Worm (Caenorhabditis elegans): ENCODE measurements around the gene pals-28.
A peak's percentile ranks its signal among the peaks of the same experiment; 100 is the strongest.
"Not testable (repeated sequence)": the region's sequence is repeated elsewhere in the genome, so short reads cannot be mapped to it uniquely, and the experiment has no call there.

DNA sequence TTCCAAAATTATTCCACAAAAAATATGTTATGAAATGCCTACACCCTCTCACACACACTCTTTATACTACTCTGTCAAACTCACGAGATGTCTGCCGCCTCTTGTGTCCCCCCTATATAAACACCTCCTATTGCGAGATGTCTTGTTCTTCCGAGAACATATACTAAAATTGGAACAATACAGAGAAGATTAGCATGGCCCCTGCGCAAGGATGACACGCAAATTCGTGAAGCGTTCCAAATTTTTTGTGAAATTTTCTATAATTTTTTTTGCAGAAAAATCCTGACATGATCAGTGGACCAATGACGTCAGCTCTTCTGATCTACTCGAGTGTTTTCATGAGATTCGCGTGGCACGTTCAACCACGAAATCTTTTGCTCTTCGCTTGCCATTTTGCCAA lies 29.5 kb downstream of the pals-28 start:
- peak in 1 of 3 experiments; percentile 52 for TF ChIP-seq lin-35 (GFP tag; optimal IDR thresholded peaks at IDR 0.05)
- TF ChIP-seq F33H1.4 (GFP tag; IDR thresholded peaks at IDR 0.05) = peak; percentile 17; the same call in 1 of the 2 replicates
- not testable (repeated sequence) for TF ChIP-seq F37B4.10 (GFP tag; IDR thresholded peaks at IDR 0.05); ama-1 (optimal IDR thresholded peaks at IDR 0.05); ama-1 (GFP tag; optimal IDR thresholded peaks at IDR 0.05); T07F8.4 (tag; optimal IDR thresholded peaks at IDR 0.05); bed-2 (GFP tag; IDR thresholded peaks at IDR 0.05); efl-1 (GFP tag; optimal IDR thresholded peaks at IDR 0.05); tbx-9 (tag; optimal IDR thresholded peaks at IDR 0.05; ENCODE audit: borderline replicate concordance); ets-4 (GFP tag; optimal IDR thresholded peaks at IDR 0.05)
- peak; percentile 92 for TF ChIP-seq snpc-4 (GFP tag; optimal IDR thresholded peaks at IDR 0.05)
- TF ChIP-seq snpc-4 (tag; optimal IDR thresholded peaks at IDR 0.05) = peak; percentile 94 to 99 (median 96)
